Fruit fly (Drosophila melanogaster) whole organism, pupa: Measurements from ENCODE around the gene ush.
A peak's percentile ranks its signal among the peaks of the same experiment; 100 is the strongest.

Source experiments
- CG12605 ChIP-seq: fragments of 200-800 bp; sonication (Bioruptor generic); IDR thresholded peaks from 2 replicates; pipeline ENCODE4 v1.3.6; 2022; ENCODE audit warnings: missing biosample characterization, missing genetic modification characterization
- CG14655 ChIP-seq: fragments of 200-800 bp; sonication (Bioruptor generic); optimal IDR thresholded peaks from 3 replicates; lab custom pipeline; 2017; ENCODE audit warnings: mild to moderate bottlenecking, missing biosample characterization, missing genetic modification reagents, missing genetic modification characterization
- CG17806 ChIP-seq: fragments of 200-800 bp; sonication (Bioruptor generic); optimal IDR thresholded peaks from 2 replicates; lab custom pipeline; 2018; ENCODE audit warnings: missing biosample characterization, mild to moderate bottlenecking, missing genetic modification characterization, moderate library complexity
- CG34367 ChIP-seq: fragments of 200-800 bp; sonication (Bioruptor generic); optimal IDR thresholded peaks from 2 replicates; lab custom pipeline; 2018; ENCODE audit warnings: missing biosample characterization, mild to moderate bottlenecking, missing genetic modification characterization
- CG8159 ChIP-seq: fragments of 200-800 bp; sonication (Bioruptor generic); optimal IDR thresholded peaks from 3 replicates; lab custom pipeline; 2018; ENCODE audit warnings: missing biosample characterization, mild to moderate bottlenecking, missing genetic modification characterization, moderate library complexity
- Ets98B ChIP-seq: fragments of 200-800 bp; sonication (Bioruptor generic); IDR thresholded peaks from 2 replicates; pipeline ENCODE4 v1.3.6; 2022; ENCODE audit warnings: missing biosample characterization, missing genetic modification characterization
- Pif1A ChIP-seq: fragments of 200-800 bp; sonication (Bioruptor generic); optimal IDR thresholded peaks from 3 replicates; lab custom pipeline; 2016; ENCODE audit warnings: missing biosample characterization, missing genetic modification characterization
- rn ChIP-seq: fragments of 200-800 bp; sonication (Bioruptor generic); IDR thresholded peaks from 2 replicates; pipeline ENCODE4 v1.3.6; 2022; ENCODE audit warnings: missing biosample characterization, missing genetic modification characterization

- TF ChIP-seq CG8159 (tag; lab: Kevin White, UChicago) (no peak), rn (GFP tag; lab: Robert Waterston, UW) (no peak), CG14655 (GFP tag; lab: Kevin White, UChicago) (no peak), CG12605 (no peak), Pif1A (GFP tag; lab: Kevin White, UChicago) (no peak), CG17806 (peak; percentile 0), CG34367 (tag; lab: Kevin White, UChicago) (no peak), Ets98B (GFP tag; lab: Robert Waterston, UW) (no peak)
These were observed 12.6 kb downstream of the ush start for dm6 chr2L:488548-489100.
